Worm (Caenorhabditis elegans): ENCODE measurements around the gene nhr-148.

nhr-148 gene

DNA sequence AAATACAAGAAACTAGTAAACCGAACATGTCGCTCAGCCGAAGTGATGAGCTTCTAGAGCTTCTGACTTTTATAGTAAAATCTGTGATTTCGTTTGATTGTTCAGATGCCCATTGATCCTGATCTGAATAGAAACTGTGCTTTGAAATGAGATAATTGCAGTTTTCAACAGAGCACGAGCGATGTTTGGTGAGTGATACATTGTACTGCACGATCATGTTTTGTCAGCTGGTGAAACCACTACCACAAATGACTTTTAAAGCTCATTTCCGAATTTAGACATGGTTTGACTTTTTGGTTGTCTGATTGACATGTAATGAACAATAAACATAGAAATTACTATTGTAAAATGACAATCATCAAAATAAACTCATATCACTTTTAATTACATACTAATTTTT lies 13.5 kb downstream of the nhr-148 start, which contains the start of gene tag-293:
tag-293 (minus strand) TSS at position 101 of the 400 bp plus-strand sequence.
- TF ChIP-seq pha-4 (tag; optimal IDR thresholded peaks at IDR 0.05) (no peak), Y95B8A.8 (GFP tag; IDR thresholded peaks at IDR 0.05) (no peak), F57C9.4 (tag; optimal IDR thresholded peaks at IDR 0.05) (no peak), ekl-4 (GFP tag; IDR thresholded peaks at IDR 0.05) (no peak), snpc-1.3 (tag; optimal IDR thresholded peaks at IDR 0.05; ENCODE audit: insufficient read depth) (no peak), rpc-1 (optimal IDR thresholded peaks at IDR 0.05) (no peak), rpc-1 (tag; optimal IDR thresholded peaks at IDR 0.05) (no peak), mel-28 (tag; optimal IDR thresholded peaks at IDR 0.05; ENCODE audit: borderline replicate concordance) (no peak), bed-2 (GFP tag; IDR thresholded peaks at IDR 0.05) (no peak), nhr-120 (GFP tag; IDR thresholded peaks at IDR 0.05) (no peak), lin-35 (GFP tag; optimal IDR thresholded peaks at IDR 0.05) (no peak), sptf-2 (GFP tag; optimal IDR thresholded peaks at IDR 0.05) (no peak), hmg-20 (GFP tag; IDR thresholded peaks at IDR 0.05) (no peak), repo-1 (tag; optimal IDR thresholded peaks at IDR 0.05) (no peak), pbrm-1 (GFP tag; IDR thresholded peaks at IDR 0.05) (no peak), madf-8 (GFP tag; conservative IDR thresholded peaks at IDR 0.05) (no peak), ccch-3 (GFP tag; optimal IDR thresholded peaks at IDR 0.05) (no peak), Y53G8AR.9 (GFP tag; conservative IDR thresholded peaks at IDR 0.05) (no peak), F39B2.1 (GFP tag; IDR thresholded peaks at IDR 0.05) (no peak), ceh-91 (GFP tag; IDR thresholded peaks at IDR 0.05) (no peak), rec-8 (tag; optimal IDR thresholded peaks at IDR 0.05) (no peak)

DNA sequence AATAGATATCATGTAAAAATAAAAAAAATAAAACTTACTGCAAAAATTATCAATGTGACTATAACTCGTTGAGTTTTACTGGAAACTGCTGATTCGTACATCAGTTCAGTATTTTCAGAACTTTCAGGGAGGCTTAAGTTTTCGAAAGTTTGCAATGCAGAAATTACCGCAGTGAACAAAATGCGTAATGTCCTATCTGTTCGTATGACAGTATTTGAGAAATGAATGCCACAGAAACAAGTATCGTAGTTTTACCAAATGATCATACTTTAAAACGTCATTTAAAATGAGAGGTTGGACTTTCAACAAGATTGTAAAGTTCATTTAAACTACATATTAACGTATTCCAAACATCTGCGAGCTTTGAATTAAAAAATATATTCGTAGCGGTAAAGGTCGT lies 14.7 kb downstream of the nhr-148 start, which contains the start of gene C03G6.21:
C03G6.21 (minus strand) TSS at position 101 of the 400 bp plus-strand sequence.
- TF ChIP-seq tbp1 (GFP tag; optimal IDR thresholded peaks at IDR 0.05) (no peak), ceh-100 (GFP tag; IDR thresholded peaks at IDR 0.05) (no peak), Y53G8AR.9 (GFP tag; conservative IDR thresholded peaks at IDR 0.05) (no peak), lin-54 (GFP tag; optimal IDR thresholded peaks at IDR 0.05) (no peak), B0261.1 (tag; optimal IDR thresholded peaks at IDR 0.05) (no peak), Y56A3A.18 (GFP tag; IDR thresholded peaks at IDR 0.05) (no peak), sdz-38 (tag; optimal IDR thresholded peaks at IDR 0.05) (no peak), die-1 (tag; optimal IDR thresholded peaks at IDR 0.05) (no peak), atf-7 (tag; optimal IDR thresholded peaks at IDR 0.05) (no peak), xnd-1 (tag; optimal IDR thresholded peaks at IDR 0.05) (no peak), akir-1 (GFP tag; optimal IDR thresholded peaks at IDR 0.05) (no peak), snpc-4 (GFP tag; optimal IDR thresholded peaks at IDR 0.05) (no peak), snpc-4 (tag; optimal IDR thresholded peaks at IDR 0.05) (no peak), lin-35 (GFP tag; optimal IDR thresholded peaks at IDR 0.05) (no peak), hmg-1.2 (GFP tag; IDR thresholded peaks at IDR 0.05) (no peak), lag-1 (GFP tag; IDR thresholded peaks at IDR 0.05) (no peak), F39B2.1 (GFP tag; IDR thresholded peaks at IDR 0.05) (no peak), tlf-1 (GFP tag; optimal IDR thresholded peaks at IDR 0.05) (no peak)

- TF ChIP-seq Y79H2A.3 (GFP tag; conservative IDR thresholded peaks at IDR 0.05) = no peak
- no peak for TF ChIP-seq egl-18 (GFP tag; IDR thresholded peaks at IDR 0.05)
- no peak for TF ChIP-seq unc-62 (GFP tag; optimal IDR thresholded peaks at IDR 0.05)
- TF ChIP-seq ztf-22 (GFP tag; optimal IDR thresholded peaks at IDR 0.05) = no peak
- no peak for TF ChIP-seq athp-1 (tag; optimal IDR thresholded peaks at IDR 0.05)
- no peak for TF ChIP-seq T07F8.4 (tag; optimal IDR thresholded peaks at IDR 0.05)
- no peak for TF ChIP-seq nfya-1 (tag; optimal IDR thresholded peaks at IDR 0.05; ENCODE audit: borderline replicate concordance, insufficient read depth)
- TF ChIP-seq rec-8 (tag; optimal IDR thresholded peaks at IDR 0.05) = no peak
- no peak for TF ChIP-seq D2030.7 (GFP tag; IDR thresholded peaks at IDR 0.05)
- TF ChIP-seq let-607 (tag; optimal IDR thresholded peaks at IDR 0.05) = no peak
- no peak for TF ChIP-seq madf-8 (GFP tag; conservative IDR thresholded peaks at IDR 0.05)
- TF ChIP-seq aptf-3 (GFP tag; IDR thresholded peaks at IDR 0.05) = no peak
- TF ChIP-seq hrde-1 (tag; optimal IDR thresholded peaks at IDR 0.05; ENCODE audit: borderline replicate concordance) = no peak
- no peak for TF ChIP-seq F49E8.2 (tag; optimal IDR thresholded peaks at IDR 0.05; ENCODE audit: insufficient read depth)
These were observed 15.2 kb downstream of the nhr-148 start, which contains the start of gene C03G6.6 for ce11 chrV:7357132-7357531. TSS of gene C03G6.6 (plus strand) at chrV:7357432.

All from whole organism, young adult.